Worm (Caenorhabditis elegans) whole organism, early embryonic: ENCODE data around the gene qars-1.

Source experiments
- B0310.2 ChIP-seq: sonication (generic microtip); optimal IDR thresholded peaks from 2 replicates; lab custom pipeline; 2016; ENCODE audit warnings: mild to moderate bottlenecking, missing genetic modification characterization, missing compliant biosample characterization
- aly-1 ChIP-seq: sonication (generic microtip); optimal IDR thresholded peaks from 2 replicates; lab custom pipeline; 2016; ENCODE audit warnings: missing genetic modification characterization, missing compliant biosample characterization
- ama-1 ChIP-seq: fragments of 150-350 bp; optimal IDR thresholded peaks from 2 replicates; lab custom pipeline; 2014
- ceh-36 ChIP-seq: sonication (generic microtip); optimal IDR thresholded peaks from 2 replicates; lab custom pipeline; 2016; ENCODE audit warnings: missing genetic modification characterization, inconsistent platforms, missing compliant biosample characterization
- ets-7 ChIP-seq: sonication (generic microtip); optimal IDR thresholded peaks from 2 replicates; lab custom pipeline; 2016; ENCODE audit warnings: missing genotype, missing genetic modification characterization, missing compliant biosample characterization
- tbx-11 ChIP-seq: fragments of 200-800 bp; sonication (Bioruptor generic); IDR thresholded peaks from 2 replicates; pipeline ENCODE4 v1.3.6; 2022; ENCODE audit warnings: missing genetic modification characterization, missing compliant biosample characterization

DNA sequence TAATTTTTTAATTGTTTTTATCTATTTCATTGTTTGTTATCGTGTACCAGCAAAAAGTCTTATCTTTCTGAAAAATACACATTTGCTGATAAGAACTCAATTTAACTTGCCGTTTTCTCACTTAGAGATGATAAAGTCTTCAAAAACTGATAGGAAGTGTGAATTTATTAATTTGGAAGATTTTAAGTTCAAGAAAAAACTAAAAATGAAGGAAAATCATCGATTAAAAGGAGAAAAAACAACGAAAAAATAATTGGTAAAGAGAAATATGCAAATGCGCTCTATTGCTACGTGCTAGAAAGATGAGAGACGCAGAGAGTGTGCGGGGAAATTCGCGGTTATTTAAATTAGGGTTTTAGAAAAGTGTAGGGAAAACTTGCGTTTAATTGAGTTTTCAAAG, 53.6 kb downstream of the qars-1 start:
- TF ChIP-seq ama-1 (lab: Kevin White, UChicago) (no peak), ceh-36 (tag; lab: Kevin White, UChicago) (no peak), aly-1 (no peak), B0310.2 (tag; lab: Kevin White, UChicago) (no peak), tbx-11 (GFP tag; lab: Robert Waterston, UW) (no peak), ets-7 (tag; lab: Kevin White, UChicago) (no peak)
